Worm (Caenorhabditis elegans): ENCODE data around the gene Y38H6C.21.

- TF ChIP-seq Y56A3A.18 (GFP tag; IDR thresholded peaks at IDR 0.05) (no peak), F49E8.2 (tag; optimal IDR thresholded peaks at IDR 0.05; ENCODE audit: insufficient read depth) (no peak), ama-1 (optimal IDR thresholded peaks at IDR 0.05) (no peak), ama-1 (GFP tag; optimal IDR thresholded peaks at IDR 0.05) (no peak), hlh-26 (GFP tag; conservative IDR thresholded peaks at IDR 0.05) (no peak), nhr-120 (GFP tag; IDR thresholded peaks at IDR 0.05) (no peak), egl-44 (GFP tag; IDR thresholded peaks at IDR 0.05) (no peak), nhr-90 (tag; optimal IDR thresholded peaks at IDR 0.05) (no peak), let-526 (GFP tag; IDR thresholded peaks at IDR 0.05) (no peak)
Observed at ce11 chrV:20566454-20566853, 11.4 kb upstream of the Y38H6C.21 start, which contains the start of gene F26F2.3.
